Worm (Caenorhabditis elegans) whole organism, L1 larva: ENCODE data around the gene msp-64.
A peak's percentile ranks its signal among the peaks of the same experiment; 100 is the strongest.

Experiments
- C04F5.9 ChIP-seq: sonication (generic microtip); optimal IDR thresholded peaks from 2 replicates; lab custom pipeline; 2016; ENCODE audit warnings: missing genetic modification characterization, missing compliant biosample characterization
- F16B12.6 ChIP-seq: fragments of 150-350 bp; optimal IDR thresholded peaks from 2 replicates; lab custom pipeline; 2014; ENCODE audit warnings: missing biosample characterization, missing genetic modification characterization
- aly-2 ChIP-seq: fragments of 150-350 bp; optimal IDR thresholded peaks from 2 replicates; lab custom pipeline; 2014; ENCODE audit warnings: missing biosample characterization, missing genetic modification characterization
- ama-1 ChIP-seq: fragments of 150-350 bp; optimal IDR thresholded peaks from 2 replicates; lab custom pipeline; 2014
- blmp-1 ChIP-seq: fragments of 150-350 bp; optimal IDR thresholded peaks from 2 replicates; lab custom pipeline; 2014; ENCODE audit warnings: missing biosample characterization, missing genetic modification characterization
- ceh-8 ChIP-seq: fragments of 200-800 bp; sonication (Bioruptor generic); optimal IDR thresholded peaks from 2 replicates; lab custom pipeline; 2018; ENCODE audit warnings: mild to moderate bottlenecking, missing genetic modification characterization, moderate library complexity, missing compliant biosample characterization
- ceh-82 ChIP-seq, 3 experiments: fragments of 150-350 bp in 1 of 3; sonication (generic microtip) in 2 of 3; optimal IDR thresholded peaks; 2 replicates each; lab custom pipeline; 2014 to 2017; ENCODE audit warnings: missing biosample characterization in 3 of 3, missing genetic modification characterization in 3 of 3
- ces-1 ChIP-seq: fragments of 150-350 bp; optimal IDR thresholded peaks from 2 replicates; lab custom pipeline; 2014; ENCODE audit warnings: missing biosample characterization, missing genetic modification reagents, missing genetic modification characterization
- efl-1 ChIP-seq, 4 experiments: fragments of 150-350 bp; optimal IDR thresholded peaks in 3 of 4; peaks in 1 of 4; 1 replicate in 1 of 4; 2 replicates in 3 of 4; lab custom pipeline; 2014; ENCODE audit warnings: missing biosample characterization in 2 of 4, missing genetic modification characterization in 2 of 4, missing genetic modification reagents in 2 of 4
- egl-27 ChIP-seq, 2 experiments: fragments of 150-350 bp in 1 of 2; sonication (generic microtip); optimal IDR thresholded peaks; 3 replicates each; lab custom pipeline; 2017 to 2018; ENCODE audit warnings: missing biosample characterization in 2 of 2, missing genetic modification characterization in 2 of 2, missing genetic modification reagents in 2 of 2
- elt-2 ChIP-seq: sonication (generic microtip); optimal IDR thresholded peaks from 2 replicates; lab custom pipeline; 2016; ENCODE audit warnings: missing genetic modification characterization, mild to moderate bottlenecking, inconsistent platforms, missing compliant biosample characterization, missing genetic modification reagents
- elt-3 ChIP-seq, 6 experiments: fragments of 150-350 bp in 1 of 6; sonication (generic microtip); optimal IDR thresholded peaks; 2 replicates each; lab custom pipeline; 2017 to 2018; ENCODE audit warnings: missing biosample characterization in 6 of 6, missing genetic modification characterization in 6 of 6, inconsistent platforms in 1 of 6
- ets-5 ChIP-seq: fragments of 200-800 bp; sonication (Bioruptor generic); IDR thresholded peaks from 2 replicates; pipeline ENCODE4 v1.3.6; 2022; ENCODE audit warnings: missing genetic modification characterization, missing compliant biosample characterization
- fkh-8 ChIP-seq: sonication (generic microtip); optimal IDR thresholded peaks from 2 replicates; lab custom pipeline; 2016; ENCODE audit warnings: mild to moderate bottlenecking, missing genetic modification characterization, missing compliant biosample characterization
- fos-1 ChIP-seq: fragments of 150-350 bp; optimal IDR thresholded peaks from 2 replicates; lab custom pipeline; 2014; ENCODE audit warnings: missing biosample characterization, missing genetic modification characterization
- grh-1 ChIP-seq: fragments of 200-800 bp; sonication (Bioruptor generic); IDR thresholded peaks from 2 replicates; pipeline ENCODE4 v1.3.6; 2022; ENCODE audit warnings: missing genetic modification reagents, missing genetic modification characterization, missing compliant biosample characterization
- hlh-4 ChIP-seq: sonication (generic microtip); optimal IDR thresholded peaks from 2 replicates; lab custom pipeline; 2016; ENCODE audit warnings: mild to moderate bottlenecking, missing genetic modification characterization, missing compliant biosample characterization
- jun-1 ChIP-seq: fragments of 150-350 bp; optimal IDR thresholded peaks from 2 replicates; lab custom pipeline; 2014; ENCODE audit warnings: missing biosample characterization, missing genetic modification reagents, missing genetic modification characterization
- lin-13 ChIP-seq: fragments of 150-350 bp; optimal IDR thresholded peaks from 2 replicates; lab custom pipeline; 2014; ENCODE audit warnings: missing biosample characterization, missing genetic modification reagents, missing genetic modification characterization
- lin-14 ChIP-seq: fragments of 200-800 bp; sonication (Bioruptor generic); optimal IDR thresholded peaks from 2 replicates; lab custom pipeline; 2018; ENCODE audit warnings: mild to moderate bottlenecking, missing genetic modification characterization, moderate library complexity, missing compliant biosample characterization
- mab-9 ChIP-seq: fragments of 200-800 bp; sonication (Bioruptor generic); IDR thresholded peaks from 2 replicates; pipeline ENCODE4 v1.3.6; 2022; ENCODE audit warnings: missing genetic modification reagents, missing genetic modification characterization, missing compliant biosample characterization
- nhr-11 ChIP-seq: fragments of 150-350 bp; optimal IDR thresholded peaks from 2 replicates; lab custom pipeline; 2014; ENCODE audit warnings: missing biosample characterization, missing genetic modification characterization
- nhr-19 ChIP-seq: fragments of 200-800 bp; sonication (Bioruptor generic); conservative IDR thresholded peaks from 2 replicates; pipeline ENCODE4 v1.3.6; 2022; ENCODE audit warnings: missing genetic modification characterization, missing compliant biosample characterization
- nhr-77 ChIP-seq: fragments of 150-350 bp; optimal IDR thresholded peaks from 2 replicates; lab custom pipeline; 2014; ENCODE audit warnings: missing biosample characterization, missing genetic modification characterization
- nhr-84 ChIP-seq: sonication (generic microtip); optimal IDR thresholded peaks from 2 replicates; lab custom pipeline; 2017; ENCODE audit warnings: missing biosample characterization, missing genetic modification characterization
- nhr-85 ChIP-seq: sonication (generic microtip); peaks from one replicate; lab custom pipeline; 2016; ENCODE audit warnings: missing genetic modification characterization, inconsistent platforms, missing compliant biosample characterization
- nhr-90 ChIP-seq: sonication (generic microtip); optimal IDR thresholded peaks from 2 replicates; lab custom pipeline; 2016; ENCODE audit warnings: mild to moderate bottlenecking, missing genetic modification characterization, missing compliant biosample characterization; ENCODE audit not compliant: poor library complexity
- rnt-1 ChIP-seq: sonication (generic microtip); optimal IDR thresholded peaks from 2 replicates; lab custom pipeline; 2016; ENCODE audit warnings: mild to moderate bottlenecking, missing genetic modification characterization, moderate library complexity, missing compliant biosample characterization
- skn-1 ChIP-seq: fragments of 150-350 bp; optimal IDR thresholded peaks from 2 replicates; lab custom pipeline; 2014; ENCODE audit warnings: missing biosample characterization, missing genetic modification characterization
- snpc-4 ChIP-seq: fragments of 150-350 bp; optimal IDR thresholded peaks from 2 replicates; lab custom pipeline; 2014; ENCODE audit warnings: missing biosample characterization, missing genetic modification characterization
- sptf-1 ChIP-seq: fragments of 150-350 bp; optimal IDR thresholded peaks from 2 replicates; lab custom pipeline; 2014; ENCODE audit warnings: missing biosample characterization, missing genetic modification characterization
- sup-37 ChIP-seq: fragments of 200-800 bp; sonication (Bioruptor generic); optimal IDR thresholded peaks from 2 replicates; lab custom pipeline; 2018; ENCODE audit warnings: mild to moderate bottlenecking, missing genetic modification characterization, missing compliant biosample characterization
- tlp-1 ChIP-seq: fragments of 150-350 bp; optimal IDR thresholded peaks from 2 replicates; lab custom pipeline; 2014; ENCODE audit warnings: missing biosample characterization, missing genetic modification characterization
- unc-130 ChIP-seq: fragments of 150-350 bp; optimal IDR thresholded peaks from 2 replicates; lab custom pipeline; 2017; ENCODE audit warnings: missing biosample characterization, missing genetic modification characterization, inconsistent platforms
- unc-62 ChIP-seq: fragments of 150-350 bp; optimal IDR thresholded peaks from 2 replicates; lab custom pipeline; 2014; ENCODE audit warnings: missing biosample characterization, missing genetic modification reagents, missing genetic modification characterization
- unc-86 ChIP-seq: sonication (generic microtip); optimal IDR thresholded peaks from 2 replicates; lab custom pipeline; 2016; ENCODE audit warnings: missing genetic modification characterization, missing compliant biosample characterization
- xbp-1 ChIP-seq: sonication (generic microtip); optimal IDR thresholded peaks from 2 replicates; lab custom pipeline; 2016; ENCODE audit warnings: missing genetic modification characterization, missing compliant biosample characterization
- zip-4 ChIP-seq: fragments of 200-800 bp; sonication (Bioruptor generic); optimal IDR thresholded peaks from 2 replicates; lab custom pipeline; 2018; ENCODE audit warnings: mild to moderate bottlenecking, missing genetic modification characterization, moderate library complexity, missing compliant biosample characterization
- ztf-11 ChIP-seq, 2 experiments: sonication (generic microtip); optimal IDR thresholded peaks; 2 replicates each; lab custom pipeline; 2016 to 2017; ENCODE audit warnings: missing genetic modification characterization in 2 of 2, missing biosample characterization in 1 of 2, missing compliant biosample characterization in 1 of 2

Gene msp-64

ce11 chrII:5831373-5831772, 21.2 kb upstream of the msp-64 start:
- TF ChIP-seq unc-130 (tag; lab: Kevin White, UChicago) (no peak), zip-4 (GFP tag; lab: Kevin White, UChicago) (no peak), lin-13 (GFP tag; lab: Kevin White, UChicago) (no peak), lin-14 (no peak), mab-9 (no peak)
- TF ChIP-seq, all 84 proteins: peak for 0

ce11 chrII:5829940-5830424, 19.9 kb upstream of the msp-64 start, which contains the start of gene col-74:
col-74 (plus strand) TSS chrII:5830374.
- TF ChIP-seq blmp-1 (tag; lab: Kevin White, UChicago): no peak
- peak; percentile 55 for TF ChIP-seq elt-2 (tag; lab: Kevin White, UChicago)

ce11 chrII:5828486-5828885, 18.4 kb upstream of the msp-64 start, which contains the start of gene ZK1248.11:
ZK1248.11 (minus strand) TSS chrII:5828586.
- TF ChIP-seq ets-5: no peak
- TF ChIP-seq snpc-4 (tag; lab: Kevin White, UChicago): no peak
- TF ChIP-seq lin-14: no peak
- no peak for TF ChIP-seq tlp-1 (tag; lab: Kevin White, UChicago)
- TF ChIP-seq ceh-8: no peak
- TF ChIP-seq egl-27 (tag; optimal IDR thresholded peaks at IDR 0.05; lab: Kevin White, UChicago): no peak
- TF ChIP-seq skn-1 (tag; lab: Kevin White, UChicago): no peak
- TF ChIP-seq nhr-84 (tag; lab: Kevin White, UChicago): no peak
- TF ChIP-seq mab-9: no peak
- TF ChIP-seq hlh-4: no peak
- no peak for TF ChIP-seq fkh-8
- no peak for TF ChIP-seq nhr-19 (GFP tag; lab: Robert Waterston, UW)
- no peak for TF ChIP-seq F16B12.6 (tag; lab: Kevin White, UChicago)
- TF ChIP-seq ces-1 (GFP tag; lab: Kevin White, UChicago): no peak
- no peak for TF ChIP-seq fos-1 (tag; lab: Kevin White, UChicago)
- no peak for TF ChIP-seq unc-86
- TF ChIP-seq unc-62 (GFP tag; lab: Kevin White, UChicago): no peak
- no peak for TF ChIP-seq jun-1 (tag; lab: Kevin White, UChicago)

- TF ChIP-seq ama-1 (lab: Kevin White, UChicago) (no peak), ztf-11 (tag; optimal IDR thresholded peaks at IDR 0.05; lab: Kevin White, UChicago) (no peak), hlh-4 (no peak), lin-13 (GFP tag; lab: Kevin White, UChicago) (no peak), elt-2 (tag; lab: Kevin White, UChicago) (no peak), efl-1 (optimal IDR thresholded peaks at IDR 0.05; lab: Kevin White, UChicago) (no peak), efl-1 (GFP tag; optimal IDR thresholded peaks at IDR 0.05 in 1 of 2; lab: Kevin White, UChicago) (no peak), nhr-19 (GFP tag; lab: Robert Waterston, UW) (no peak), nhr-77 (tag; lab: Kevin White, UChicago) (no peak), nhr-90 (tag; lab: Kevin White, UChicago) (no peak), ceh-8 (no peak), grh-1 (GFP tag; lab: Robert Waterston, UW) (peak; percentile 30; the same call in 1 of the 2 replicates), aly-2 (tag; lab: Kevin White, UChicago) (no peak), blmp-1 (tag; lab: Kevin White, UChicago) (peak; percentile 74), nhr-85 (no peak), elt-3 (tag; optimal IDR thresholded peaks at IDR 0.05; lab: Kevin White, UChicago) (peak in 1 of 6 experiments; percentile 36), sptf-1 (no peak), sup-37 (GFP tag; lab: Kevin White, UChicago) (no peak), ceh-82 (tag; optimal IDR thresholded peaks at IDR 0.05; lab: Kevin White, UChicago) (no peak), lin-14 (peak; percentile 51), C04F5.9 (tag; lab: Kevin White, UChicago) (no peak), rnt-1 (tag; lab: Kevin White, UChicago) (no peak), mab-9 (no peak), nhr-11 (no peak), xbp-1 (tag; lab: Kevin White, UChicago) (no peak), zip-4 (GFP tag; lab: Kevin White, UChicago) (no peak)
Measured at ce11 chrII:5827364-5827763, 17.2 kb upstream of the msp-64 start, which contains the start of gene tbc-2. tbc-2 (minus strand) TSS chrII:5827443.
